Worm (Caenorhabditis elegans): ENCODE measurements around the gene nhx-5.

- TF ChIP-seq lin-13 (GFP tag; optimal IDR thresholded peaks at IDR 0.05) (no peak), egl-27 (tag; optimal IDR thresholded peaks at IDR 0.05) (no peak), ceh-82 (tag; optimal IDR thresholded peaks at IDR 0.05) (no peak)
Measured at ce11 chrX:10616041-10616440, 39.3 kb downstream of the nhx-5 start.
